Worm (Caenorhabditis elegans): Measurements from ENCODE around the gene emb-5.

DNA sequence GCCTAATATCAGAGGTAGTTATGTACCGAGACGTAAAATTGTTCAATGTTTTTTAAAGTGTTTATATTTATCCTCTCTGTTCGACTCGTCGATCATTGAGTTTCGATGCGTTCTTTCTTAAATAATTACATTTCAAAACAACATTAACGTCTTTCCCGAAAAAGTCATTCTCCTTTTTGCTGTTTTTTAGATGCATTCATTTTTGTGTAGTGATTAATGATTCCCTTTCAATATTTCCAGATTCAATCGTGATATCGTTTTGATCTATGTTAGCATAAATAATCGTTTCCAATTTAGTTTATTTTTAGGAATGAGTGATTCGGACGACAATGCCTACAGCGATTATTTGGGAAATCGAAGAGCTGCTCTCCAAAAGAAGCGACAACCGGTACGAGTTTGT is 26.8 kb downstream of the emb-5 start, which contains the start of gene T04A8.8:
- TF ChIP-seq tab-1 (GFP tag; IDR thresholded peaks at IDR 0.05) (no peak), ztf-23 (GFP tag; IDR thresholded peaks at IDR 0.05) (no peak)
